Worm (Caenorhabditis elegans): Measurements from ENCODE around the gene rpoa-12.

rpoa-12 gene

DNA sequence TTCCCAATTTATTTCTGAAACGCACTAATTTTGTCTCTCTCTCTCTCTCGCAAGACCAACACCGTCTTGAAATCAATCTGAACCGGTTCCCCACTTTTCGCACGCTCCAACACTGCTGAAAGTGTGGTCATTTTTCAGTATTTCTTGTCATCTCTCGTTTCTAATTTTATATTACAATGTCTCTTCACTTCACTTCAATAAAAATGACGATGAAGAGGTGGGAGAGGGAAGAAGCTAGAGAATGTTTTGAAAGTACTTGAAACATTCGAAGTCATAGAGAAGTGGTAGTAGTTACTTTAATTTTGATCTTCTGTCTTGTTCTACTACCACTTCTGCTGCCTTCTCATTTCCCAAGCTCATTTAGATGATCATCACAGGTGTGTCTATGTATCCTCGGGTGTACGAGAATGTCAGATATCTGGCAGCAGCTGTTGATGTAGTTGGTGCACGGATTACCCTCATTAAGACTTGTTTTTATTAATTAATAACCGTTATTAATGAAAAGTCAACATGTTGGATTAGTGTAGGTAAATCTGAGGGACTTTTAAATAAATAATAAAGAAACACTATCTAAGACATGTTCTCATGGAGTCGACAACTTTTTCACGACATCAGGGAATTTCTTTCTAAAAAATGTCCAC, 15.1 kb upstream of the rpoa-12 start:
- TF ChIP-seq C04F5.9 (tag; optimal IDR thresholded peaks at IDR 0.05), result no peak
- TF ChIP-seq tbx-2 (tag; optimal IDR thresholded peaks at IDR 0.05), result peak; percentile 38
- peak in 1 of 2 experiments; percentile 43 for TF ChIP-seq ztf-11 (tag; optimal IDR thresholded peaks at IDR 0.05)

DNA sequence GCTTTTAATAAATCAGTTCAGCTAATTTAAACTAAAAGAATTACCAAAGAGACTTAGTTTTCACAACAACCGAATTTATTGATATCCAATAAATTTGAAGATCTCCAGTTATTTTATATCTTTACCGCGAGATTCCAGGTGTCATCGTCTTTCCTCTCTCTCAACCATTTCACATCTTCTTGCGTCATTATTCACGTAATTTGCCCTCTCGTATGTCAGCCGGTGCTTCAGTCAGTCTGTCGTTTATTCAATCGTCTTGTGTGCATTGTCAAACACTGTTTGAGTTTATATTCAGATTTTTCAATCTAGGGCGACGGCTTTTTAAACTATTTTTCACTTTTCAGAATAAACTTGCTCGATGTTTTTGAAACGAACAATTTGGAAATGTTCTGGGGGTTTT, 14.3 kb upstream of the rpoa-12 start:
- TF ChIP-seq skn-1 (tag; optimal IDR thresholded peaks at IDR 0.05), result no peak
- no peak for TF ChIP-seq unc-98 (GFP tag; IDR thresholded peaks at IDR 0.05)

DNA sequence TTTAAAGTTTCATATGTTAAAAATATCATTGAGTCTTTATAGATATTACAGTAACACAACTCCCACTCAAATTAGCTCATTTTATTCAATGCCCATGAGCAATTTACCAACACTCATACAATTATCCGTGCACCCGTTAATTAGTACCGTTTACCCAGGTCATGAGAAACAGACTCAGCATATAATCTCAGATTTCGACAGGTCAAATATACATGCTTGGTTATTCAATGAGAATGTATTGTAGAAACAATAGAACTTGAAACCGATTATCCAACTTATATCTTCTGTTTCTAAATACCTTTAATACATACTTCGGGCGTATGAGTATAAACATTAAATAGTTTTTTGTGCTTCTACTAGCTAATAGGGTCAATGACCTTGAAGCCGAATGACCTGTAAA, 13.1 kb upstream of the rpoa-12 start:
- TF ChIP-seq efl-1 (optimal IDR thresholded peaks at IDR 0.05) (no peak), efl-1 (GFP tag; optimal IDR thresholded peaks at IDR 0.05 in 1 of 2) (peak in 1 of 2 experiments; percentile 73), aha-1 (tag; optimal IDR thresholded peaks at IDR 0.05) (no peak), C04F5.9 (tag; optimal IDR thresholded peaks at IDR 0.05) (no peak)

DNA sequence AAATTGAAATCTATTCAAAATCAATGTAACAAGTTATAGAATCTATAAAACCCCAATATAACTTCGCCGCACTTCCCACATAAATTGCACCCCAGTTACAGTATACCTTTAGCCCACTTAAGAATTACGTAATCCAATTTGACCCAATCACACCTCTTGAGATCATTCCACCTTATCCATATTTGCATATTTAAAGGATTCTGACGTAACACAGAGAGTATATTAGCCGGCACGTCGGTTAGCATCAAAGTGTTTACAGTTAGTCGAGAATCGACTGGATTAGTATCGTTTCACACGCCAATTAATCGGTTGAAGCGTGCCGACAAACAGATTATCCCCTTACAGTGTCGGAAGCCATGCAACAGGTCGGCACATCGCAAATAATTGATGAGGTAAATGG, 10.5 kb upstream of the rpoa-12 start:
- no peak for TF ChIP-seq nhr-71 (tag; optimal IDR thresholded peaks at IDR 0.05)
- TF ChIP-seq ces-1 (GFP tag; optimal IDR thresholded peaks at IDR 0.05), result no peak
- no peak for TF ChIP-seq blmp-1 (tag; optimal IDR thresholded peaks at IDR 0.05)
- no peak for TF ChIP-seq ceh-82 (tag; optimal IDR thresholded peaks at IDR 0.05)
- no peak for TF ChIP-seq rnt-1 (tag; optimal IDR thresholded peaks at IDR 0.05)
- TF ChIP-seq elt-2 (tag; optimal IDR thresholded peaks at IDR 0.05), result no peak
- TF ChIP-seq mef-2 (tag; optimal IDR thresholded peaks at IDR 0.05), result no peak
- no peak for TF ChIP-seq elt-3 (tag; optimal IDR thresholded peaks at IDR 0.05)
- TF ChIP-seq tlp-1 (tag; optimal IDR thresholded peaks at IDR 0.05), result no peak
- no peak for TF ChIP-seq hlh-17 (GFP tag; optimal IDR thresholded peaks at IDR 0.05; ENCODE audit: borderline replicate concordance)
- TF ChIP-seq fkh-8 (tag; optimal IDR thresholded peaks at IDR 0.05), result no peak
- no peak for TF ChIP-seq hpl-2 (GFP tag; optimal IDR thresholded peaks at IDR 0.05)
- TF ChIP-seq Y116A8C.19 (tag; optimal IDR thresholded peaks at IDR 0.05; ENCODE audit: borderline replicate concordance), result no peak
- no peak for TF ChIP-seq ama-1 (optimal IDR thresholded peaks at IDR 0.05)
- no peak for TF ChIP-seq pag-3 (tag; optimal IDR thresholded peaks at IDR 0.05; ENCODE audit: borderline replicate concordance, insufficient read depth)
- TF ChIP-seq zip-4 (GFP tag; optimal IDR thresholded peaks at IDR 0.05), result no peak
- TF ChIP-seq nhr-77 (tag; optimal IDR thresholded peaks at IDR 0.05), result no peak
- TF ChIP-seq nhr-47 (tag; optimal IDR thresholded peaks at IDR 0.05), result no peak
- no peak for TF ChIP-seq dpl-1 (GFP tag; optimal IDR thresholded peaks at IDR 0.05)

DNA sequence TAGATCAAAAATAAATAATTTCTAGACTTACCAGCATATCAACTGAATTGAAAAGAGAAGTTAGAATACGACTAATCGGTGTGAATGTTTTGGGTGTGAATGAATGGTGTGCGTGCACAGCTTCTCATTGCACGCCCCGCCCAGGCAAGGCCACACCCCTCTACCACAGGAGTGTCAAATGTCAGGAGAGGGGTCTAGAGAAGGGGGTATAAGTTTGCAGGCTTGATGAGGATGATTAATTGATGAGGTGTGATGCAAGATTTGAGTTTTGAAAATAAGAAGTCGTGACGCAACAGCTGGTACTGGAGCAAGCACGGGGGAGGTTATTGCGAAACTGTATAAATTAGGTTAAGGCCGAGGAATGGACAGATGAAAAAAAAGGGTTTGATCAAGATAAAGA, 9.2 kb upstream of the rpoa-12 start, which contains the start of gene egl-1:
Gene egl-1 (minus strand): TSS at position 101 of the 400 bp plus-strand sequence.
- TF ChIP-seq F16B12.6 (tag; optimal IDR thresholded peaks at IDR 0.05), result no peak
- TF ChIP-seq fkh-10 (GFP tag; optimal IDR thresholded peaks at IDR 0.05), result no peak
- TF ChIP-seq lin-13 (GFP tag; optimal IDR thresholded peaks at IDR 0.05), result no peak
- TF ChIP-seq dpl-1 (GFP tag; optimal IDR thresholded peaks at IDR 0.05), result no peak
- no peak for TF ChIP-seq nhr-47 (tag; optimal IDR thresholded peaks at IDR 0.05)
- TF ChIP-seq ceh-90 (tag; optimal IDR thresholded peaks at IDR 0.05), result no peak
- TF ChIP-seq elt-2 (tag; optimal IDR thresholded peaks at IDR 0.05), result no peak
- no peak for TF ChIP-seq hpl-2 (GFP tag; optimal IDR thresholded peaks at IDR 0.05)
- TF ChIP-seq snpc-4 (tag; optimal IDR thresholded peaks at IDR 0.05), result no peak
- no peak for TF ChIP-seq mef-2 (tag; optimal IDR thresholded peaks at IDR 0.05)
- no peak for TF ChIP-seq hlh-17 (GFP tag; optimal IDR thresholded peaks at IDR 0.05; ENCODE audit: borderline replicate concordance)
- no peak for TF ChIP-seq hlh-4 (tag; optimal IDR thresholded peaks at IDR 0.05)
- no peak for TF ChIP-seq sup-37 (GFP tag; optimal IDR thresholded peaks at IDR 0.05)
- no peak for TF ChIP-seq grh-1 (GFP tag; IDR thresholded peaks at IDR 0.05)
- no peak for TF ChIP-seq ztf-11 (tag; optimal IDR thresholded peaks at IDR 0.05)
- no peak for TF ChIP-seq elt-3 (tag; optimal IDR thresholded peaks at IDR 0.05)
- no peak for TF ChIP-seq C04F5.9 (tag; optimal IDR thresholded peaks at IDR 0.05)

Data from whole organism, L1 larva.